Worm (Caenorhabditis elegans) whole organism, L4/young adult: ENCODE measurements around the gene bath-46.

ENCODE experiments used
- W03F9.2 ChIP-seq: fragments of 150-350 bp; optimal IDR thresholded peaks from 2 replicates; lab custom pipeline; 2014; ENCODE audit warnings: missing biosample characterization, missing genetic modification characterization
- dao-5 ChIP-seq: sonication (generic microtip); optimal IDR thresholded peaks from 2 replicates; lab custom pipeline; 2016; ENCODE audit warnings: missing genotype, missing genetic modification characterization, moderate library complexity, missing compliant biosample characterization

DNA sequence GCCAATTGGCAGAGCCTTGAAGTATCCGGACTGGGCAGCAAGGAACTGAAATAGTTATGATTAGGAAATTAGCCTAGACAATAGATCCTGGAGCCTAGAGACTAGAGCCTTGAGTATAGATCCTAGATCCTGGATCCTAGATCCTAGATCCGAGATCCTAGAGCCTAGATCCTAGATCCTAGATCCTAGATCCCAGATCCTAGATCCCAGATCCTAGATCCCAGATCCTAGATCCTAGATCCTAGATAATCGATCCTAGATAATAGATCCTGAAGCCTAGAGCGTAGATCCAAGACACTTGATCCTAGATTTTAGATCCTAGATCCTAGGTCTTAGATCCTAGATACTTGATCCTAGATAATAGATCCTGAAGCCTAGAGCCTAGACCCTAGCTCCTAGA, 7.3 kb downstream of the bath-46 start:
- TF ChIP-seq W03F9.2 (no peak), dao-5 (tag; lab: Kevin White, UChicago) (no peak)
